Fruit fly (Drosophila melanogaster) whole organism: Measurements from ENCODE around the gene ZC3H3.

Source experiments
- CG8478 ChIP-seq: fragments of >200 bp; optimal IDR thresholded peaks from 2 replicates; lab custom pipeline; 2018; ENCODE audit warnings: inconsistent platforms
- psq ChIP-seq: fragments of >200 bp; optimal IDR thresholded peaks from 2 replicates; lab custom pipeline; 2017
- usp ChIP-seq: fragments of >200 bp; optimal IDR thresholded peaks from 2 replicates; lab custom pipeline; 2017; ENCODE audit warnings: missing biosample characterization, missing genetic modification characterization, mixed read lengths

Gene ZC3H3

DNA sequence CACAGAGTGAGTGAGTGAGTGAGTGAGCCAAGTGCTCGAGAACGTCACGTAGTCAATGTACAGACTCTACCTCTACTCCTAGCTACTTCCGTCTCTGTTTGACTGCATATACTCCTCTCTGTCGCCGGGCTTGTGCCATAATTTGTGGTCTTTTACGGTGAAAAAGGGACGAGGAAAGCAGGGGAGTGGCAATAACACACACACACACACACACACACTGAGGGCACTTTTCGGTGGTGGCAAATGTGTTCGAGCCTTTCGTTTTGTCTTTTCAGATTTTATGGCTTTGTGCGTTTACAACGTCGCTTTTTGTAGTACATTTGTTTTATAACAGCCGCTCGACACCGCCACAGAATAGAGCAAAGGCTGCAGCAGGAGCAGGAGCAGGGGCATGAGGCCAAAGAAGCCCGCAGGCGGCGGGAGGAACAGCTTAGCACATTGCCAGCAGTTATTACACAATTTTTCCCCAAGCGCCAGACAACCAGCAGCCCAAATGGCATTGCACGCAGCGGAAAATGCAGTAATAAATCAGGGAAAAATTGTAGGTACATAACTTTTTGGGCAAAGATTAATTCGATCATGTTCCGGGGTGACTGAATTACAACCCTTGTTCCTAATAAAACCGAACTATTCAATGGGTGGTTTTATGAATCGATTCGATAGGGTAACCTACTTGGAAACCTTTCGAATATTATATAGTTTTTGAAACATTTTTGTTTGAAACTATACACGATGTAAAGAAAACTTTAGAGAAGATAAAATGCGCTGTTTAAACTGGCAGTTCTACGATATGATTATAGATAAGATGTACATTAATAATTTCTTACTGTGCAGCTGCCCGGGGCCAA, 50.6 kb downstream of the ZC3H3 start:
- no peak for TF ChIP-seq CG8478 (lab: Kevin White, UChicago)

DNA sequence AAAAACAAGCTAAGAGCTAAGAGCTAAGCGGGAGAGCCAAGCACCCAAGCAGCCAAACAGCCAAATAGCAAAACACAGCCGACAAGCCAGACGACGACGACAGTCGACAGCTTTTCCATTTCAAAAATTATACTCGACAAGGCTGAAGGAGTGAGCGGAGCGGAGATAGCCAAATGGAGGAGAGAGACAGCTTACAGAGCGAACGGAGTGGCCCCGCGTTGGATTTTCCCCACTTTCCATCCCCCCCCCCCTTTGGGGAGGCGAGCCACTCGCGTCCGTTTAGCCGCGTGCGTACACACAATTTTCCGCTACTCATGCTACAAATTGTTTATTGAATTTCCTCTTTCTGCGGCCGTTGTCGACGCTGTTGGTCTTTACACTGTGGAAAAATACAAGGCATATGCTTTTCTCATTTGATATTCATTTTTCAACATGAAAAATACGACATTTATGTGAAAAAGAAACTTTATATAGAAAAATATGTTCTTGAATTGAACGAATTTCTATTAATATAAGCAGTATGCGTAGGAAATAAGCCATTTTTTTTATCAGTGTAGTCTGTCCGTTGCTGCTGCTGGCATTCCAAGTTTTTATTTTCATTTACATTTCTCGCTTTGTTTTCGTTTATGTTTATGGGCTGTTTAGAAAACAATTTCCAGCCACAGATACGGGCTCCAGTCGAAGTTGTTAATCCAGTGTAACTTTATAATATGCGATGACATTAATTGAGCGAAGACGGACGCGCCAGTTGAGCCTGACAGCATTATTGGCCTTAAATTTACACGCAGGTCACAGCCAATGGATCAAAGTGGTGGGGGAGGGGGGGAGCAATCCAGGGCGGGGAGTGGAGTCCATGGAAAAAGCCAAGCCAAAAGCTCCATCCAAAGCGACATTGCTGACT, 51.4 kb downstream of the ZC3H3 start:
- TF ChIP-seq psq (lab: Kevin White, UChicago) (no peak), usp (GFP tag; lab: Kevin White, UChicago) (no peak)
